Worm (Caenorhabditis elegans) whole organism, mixed stage, embryonic: ENCODE results near the gene rpb-9.

Experiments used
- blmp-1 ChIP-seq: fragments of 150-350 bp; optimal IDR thresholded peaks from 2 replicates; lab custom pipeline; 2014; ENCODE audit warnings: missing biosample characterization, missing genetic modification characterization
- ceh-83 ChIP-seq: fragments of 200-800 bp; sonication (Bioruptor generic); optimal IDR thresholded peaks from 2 replicates; lab custom pipeline; 2018; ENCODE audit warnings: mild to moderate bottlenecking, missing genetic modification characterization, missing compliant biosample characterization
- drap-1 ChIP-seq: fragments of 200-800 bp; sonication (Bioruptor generic); optimal IDR thresholded peaks from 3 replicates; lab custom pipeline; 2018; ENCODE audit warnings: mild to moderate bottlenecking, missing genetic modification characterization, missing compliant biosample characterization
- nhr-12 ChIP-seq: fragments of 150-350 bp; optimal IDR thresholded peaks from 2 replicates; lab custom pipeline; 2014; ENCODE audit warnings: missing biosample characterization, missing genetic modification characterization
- pha-4 ChIP-seq: fragments of 150-350 bp; optimal IDR thresholded peaks from 2 replicates; lab custom pipeline; 2018; ENCODE audit warnings: missing biosample characterization, missing genetic modification reagents, missing genetic modification characterization
- unc-39 ChIP-seq: fragments of 150-350 bp; optimal IDR thresholded peaks from 2 replicates; lab custom pipeline; 2014; ENCODE audit warnings: missing biosample characterization, missing genetic modification characterization

- TF ChIP-seq ceh-83 (GFP tag; lab: Kevin White, UChicago): no peak
- no peak for TF ChIP-seq nhr-12 (tag; lab: Kevin White, UChicago)
- no peak for TF ChIP-seq blmp-1
- no peak for TF ChIP-seq pha-4
- TF ChIP-seq unc-39 (tag; lab: Kevin White, UChicago): no peak
- TF ChIP-seq drap-1 (GFP tag; lab: Kevin White, UChicago): no peak
Measured at ce11 chrV:8058359-8058758, 46.2 kb upstream of the rpb-9 start, which contains the start of gene str-138.
